Fruit fly (Drosophila melanogaster) whole organism, embryonic: ENCODE measurements around the gene mRpL32.
A peak's percentile ranks its signal among the peaks of the same experiment; 100 is the strongest.

Experiments used
- Blimp-1 ChIP-seq: fragments of 200-800 bp; sonication (Bioruptor generic); optimal IDR thresholded peaks from 3 replicates; lab custom pipeline; 2018; ENCODE audit warnings: missing biosample characterization, missing genetic modification characterization, mild to moderate bottlenecking, moderate library complexity, missing genetic modification reagents
- CG10366 ChIP-seq: fragments of 200-800 bp; sonication (Bioruptor generic); IDR thresholded peaks from 2 replicates; pipeline ENCODE4 v1.3.6; 2022; ENCODE audit warnings: missing biosample characterization, missing genetic modification characterization
- CG10654 ChIP-seq: fragments of 200-800 bp; sonication (Bioruptor generic); optimal IDR thresholded peaks from 2 replicates; lab custom pipeline; 2016; ENCODE audit warnings: missing biosample characterization, missing genetic modification characterization
- CG10979 ChIP-seq: fragments of 200-800 bp; sonication (Bioruptor generic); optimal IDR thresholded peaks from 2 replicates; lab custom pipeline; 2018; ENCODE audit warnings: missing biosample characterization, mild to moderate bottlenecking, missing genetic modification characterization, moderate library complexity
- CG12391 ChIP-seq: fragments of 200-800 bp; sonication (Bioruptor generic); optimal IDR thresholded peaks from 3 replicates; lab custom pipeline; 2018; ENCODE audit warnings: missing biosample characterization, mild to moderate bottlenecking, missing genetic modification characterization, moderate library complexity
- CG14710 ChIP-seq: fragments of 200-800 bp; sonication (Bioruptor generic); optimal IDR thresholded peaks from 3 replicates; lab custom pipeline; 2019; ENCODE audit warnings: missing biosample characterization, mild to moderate bottlenecking, missing genetic modification characterization, moderate library complexity
- CG2116 ChIP-seq: fragments of 200-800 bp; sonication (Bioruptor generic); optimal IDR thresholded peaks from 3 replicates; lab custom pipeline; 2018; ENCODE audit warnings: missing biosample characterization, mild to moderate bottlenecking, missing genetic modification characterization
- CG2120 ChIP-seq: fragments of 200-800 bp; sonication (Bioruptor generic); optimal IDR thresholded peaks from 3 replicates; lab custom pipeline; 2016; ENCODE audit warnings: missing biosample characterization, missing genetic modification characterization
- CG2678 ChIP-seq: fragments of 200-800 bp; sonication (Bioruptor generic); optimal IDR thresholded peaks from 3 replicates; lab custom pipeline; 2019; ENCODE audit warnings: missing biosample characterization, mild to moderate bottlenecking, missing genetic modification characterization, moderate library complexity
- CG31388 ChIP-seq: fragments of 200-800 bp; sonication (Bioruptor generic); optimal IDR thresholded peaks from 2 replicates; lab custom pipeline; 2016; ENCODE audit warnings: missing biosample characterization, missing genetic modification characterization
- CG3281 ChIP-seq: fragments of 200-800 bp; sonication (Bioruptor generic); optimal IDR thresholded peaks from 3 replicates; lab custom pipeline; 2017; ENCODE audit warnings: missing biosample characterization, mild to moderate bottlenecking, missing genetic modification characterization
- CG4424 ChIP-seq: fragments of 200-800 bp; sonication (Bioruptor generic); optimal IDR thresholded peaks from 3 replicates; lab custom pipeline; 2016; ENCODE audit warnings: missing biosample characterization, missing genetic modification characterization
- CG4854 ChIP-seq: fragments of 200-800 bp; sonication (Bioruptor generic); optimal IDR thresholded peaks from 2 replicates; lab custom pipeline; 2016; ENCODE audit warnings: missing biosample characterization, missing genetic modification characterization, inconsistent platforms
- CG6654 ChIP-seq: fragments of 200-800 bp; sonication (Bioruptor generic); optimal IDR thresholded peaks from 2 replicates; lab custom pipeline; 2017; ENCODE audit warnings: missing biosample characterization, mild to moderate bottlenecking, missing genetic modification characterization
- CG7372 ChIP-seq: fragments of 200-800 bp; sonication (Bioruptor generic); IDR thresholded peaks from 2 replicates; pipeline ENCODE4 v1.3.6; 2022; ENCODE audit warnings: missing biosample characterization, missing genetic modification characterization
- CG7839 ChIP-seq: fragments of 200-800 bp; sonication (Bioruptor generic); optimal IDR thresholded peaks from 3 replicates; lab custom pipeline; 2018; ENCODE audit warnings: missing biosample characterization, mild to moderate bottlenecking, missing genetic modification characterization, moderate library complexity
- CG8388 ChIP-seq: fragments of 200-800 bp; sonication (Bioruptor generic); optimal IDR thresholded peaks from 2 replicates; lab custom pipeline; 2019; ENCODE audit warnings: missing biosample characterization, mild to moderate bottlenecking, missing genetic modification characterization, moderate library complexity
- Dad ChIP-seq: fragments of 200-800 bp; sonication (Bioruptor generic); optimal IDR thresholded peaks from 3 replicates; lab custom pipeline; 2016; ENCODE audit warnings: missing biosample characterization, missing genetic modification characterization
- ERR ChIP-seq: fragments of 200-800 bp; sonication (Bioruptor generic); optimal IDR thresholded peaks from 2 replicates; lab custom pipeline; 2016; ENCODE audit warnings: missing biosample characterization, missing genetic modification characterization
- Fer3 ChIP-seq: fragments of 200-800 bp; sonication (Bioruptor generic); optimal IDR thresholded peaks from 2 replicates; lab custom pipeline; 2018; ENCODE audit warnings: missing biosample characterization, mild to moderate bottlenecking, missing genetic modification characterization, moderate library complexity
- Gsc ChIP-seq: fragments of 200-800 bp; sonication (Bioruptor generic); IDR thresholded peaks from 2 replicates; pipeline ENCODE4 v1.3.6; 2022; ENCODE audit warnings: missing biosample characterization, missing genetic modification characterization
- HmgZ ChIP-seq: fragments of 200-800 bp; sonication (Bioruptor generic); optimal IDR thresholded peaks from 2 replicates; lab custom pipeline; 2018; ENCODE audit warnings: missing biosample characterization, mild to moderate bottlenecking, missing genetic modification characterization
- Oaz ChIP-seq: fragments of 200-800 bp; sonication (Bioruptor generic); IDR thresholded peaks from 2 replicates; pipeline ENCODE4 v1.3.6; 2022; ENCODE audit warnings: missing biosample characterization, missing genetic modification characterization
- Pdp1 ChIP-seq, 2 experiments: fragments of 200-800 bp; sonication (Bioruptor generic); optimal IDR thresholded peaks; 3 replicates each; lab custom pipeline; 2016; ENCODE audit warnings: missing biosample characterization in 2 of 2, missing genetic modification characterization in 2 of 2, mild to moderate bottlenecking in 1 of 2, moderate library complexity in 1 of 2
- Poxn ChIP-seq: fragments of 200-800 bp; sonication (Bioruptor generic); IDR thresholded peaks from 2 replicates; pipeline ENCODE4 v1.3.6; 2022; ENCODE audit warnings: missing biosample characterization, missing genetic modification characterization
- Vsx1 ChIP-seq: fragments of 200-800 bp; sonication (Bioruptor generic); optimal IDR thresholded peaks from 2 replicates; lab custom pipeline; 2017; ENCODE audit warnings: missing biosample characterization, mild to moderate bottlenecking, missing genetic modification characterization, missing genetic modification reagents
- ato ChIP-seq: fragments of 200-800 bp; sonication (Bioruptor generic); IDR thresholded peaks from 2 replicates; pipeline ENCODE4 v1.3.6; 2022; ENCODE audit warnings: missing biosample characterization, missing genetic modification characterization; ENCODE audit not compliant: partially characterized antibody
- az2 ChIP-seq: fragments of 200-800 bp; sonication (Bioruptor generic); optimal IDR thresholded peaks from 3 replicates; lab custom pipeline; 2016; ENCODE audit warnings: missing biosample characterization, missing genetic modification characterization
- bsh ChIP-seq, 2 experiments: fragments of 200-800 bp; sonication (Bioruptor generic); optimal IDR thresholded peaks; 2 replicates each; lab custom pipeline; 2017 to 2018; ENCODE audit warnings: mild to moderate bottlenecking in 2 of 2, missing biosample characterization in 2 of 2, missing genetic modification characterization in 2 of 2, moderate library complexity in 1 of 2
- chinmo ChIP-seq: fragments of 200-800 bp; sonication (Bioruptor generic); IDR thresholded peaks from 4 replicates; pipeline ENCODE4 v1.3.6; 2022; ENCODE audit warnings: missing biosample characterization, missing genetic modification characterization; ENCODE audit not compliant: partially characterized antibody
- crp ChIP-seq, 2 experiments: fragments of 200-800 bp; sonication (Bioruptor generic); optimal IDR thresholded peaks; 2 replicates in 1 of 2; 3 replicates in 1 of 2; lab custom pipeline; 2017; ENCODE audit warnings: missing biosample characterization in 2 of 2, missing genetic modification characterization in 2 of 2, mild to moderate bottlenecking in 1 of 2, moderate library complexity in 1 of 2
- danr ChIP-seq: fragments of 200-800 bp; sonication (Bioruptor generic); IDR thresholded peaks from 2 replicates; pipeline ENCODE4 v1.3.6; 2022; ENCODE audit warnings: missing biosample characterization, missing genetic modification characterization
- exex ChIP-seq: fragments of 200-800 bp; sonication (Bioruptor generic); optimal IDR thresholded peaks from 4 replicates; lab custom pipeline; 2018; ENCODE audit warnings: missing biosample characterization, mild to moderate bottlenecking, missing genetic modification characterization, moderate library complexity
- ftz-f1 ChIP-seq: fragments of 200-800 bp; sonication (Bioruptor generic); optimal IDR thresholded peaks from 2 replicates; lab custom pipeline; 2016; ENCODE audit warnings: missing biosample characterization, missing genetic modification characterization
- gce ChIP-seq: fragments of 200-800 bp; sonication (Bioruptor generic); IDR thresholded peaks from 3 replicates; pipeline ENCODE4 v1.3.6; 2022; ENCODE audit warnings: missing biosample characterization, missing genetic modification characterization
- gro ChIP-seq: fragments of 200-800 bp; sonication (Bioruptor generic); optimal IDR thresholded peaks from 2 replicates; lab custom pipeline; 2016; ENCODE audit warnings: missing biosample characterization, missing genetic modification characterization
- gsb ChIP-seq: fragments of 200-800 bp; sonication (Bioruptor generic); IDR thresholded peaks from 2 replicates; pipeline ENCODE4 v1.3.6; 2022; ENCODE audit warnings: missing biosample characterization, missing genetic modification characterization
- ind ChIP-seq: fragments of 200-800 bp; sonication (Bioruptor generic); optimal IDR thresholded peaks from 3 replicates; lab custom pipeline; 2016; ENCODE audit warnings: missing biosample characterization, missing genetic modification characterization
- lbe ChIP-seq: fragments of 200-800 bp; sonication (Bioruptor generic); optimal IDR thresholded peaks from 2 replicates; lab custom pipeline; 2016; ENCODE audit warnings: missing biosample characterization, mild to moderate bottlenecking, missing genetic modification characterization
- mirr ChIP-seq: fragments of 200-800 bp; sonication (Bioruptor generic); optimal IDR thresholded peaks from 3 replicates; lab custom pipeline; 2018; ENCODE audit warnings: missing biosample characterization, mild to moderate bottlenecking, missing genetic modification characterization
- pan ChIP-seq, 4 experiments: fragments of >200 bp in 3 of 4; fragments of 200-800 bp in 1 of 4; sonication (Bioruptor generic) in 1 of 4; optimal IDR thresholded peaks in 3 of 4; IDR thresholded peaks in 1 of 4; 2 replicates each; pipeline versions ENCODE4 v1.3.6 to Lab custom; 2017 to 2022; ENCODE audit warnings: missing biosample characterization in 2 of 4, missing genetic modification characterization in 2 of 4, mixed read lengths in 1 of 4
- pb ChIP-seq: fragments of 200-800 bp; sonication (Bioruptor generic); optimal IDR thresholded peaks from 3 replicates; lab custom pipeline; 2016; ENCODE audit warnings: missing biosample characterization, missing genetic modification characterization
- sim ChIP-seq: fragments of 200-800 bp; sonication (Bioruptor generic); IDR thresholded peaks from 2 replicates; pipeline ENCODE4 v1.3.6; 2022; ENCODE audit warnings: missing biosample characterization, missing genetic modification characterization
- sug ChIP-seq: fragments of 200-800 bp; optimal IDR thresholded peaks from 2 replicates; lab custom pipeline; 2019; ENCODE audit warnings: missing biosample characterization, mild to moderate bottlenecking, missing genetic modification characterization, moderate library complexity
- unpg ChIP-seq: fragments of 200-800 bp; sonication (Bioruptor generic); optimal IDR thresholded peaks from 3 replicates; lab custom pipeline; 2018; ENCODE audit warnings: missing biosample characterization, mild to moderate bottlenecking, missing genetic modification characterization, moderate library complexity
- vvl ChIP-seq: fragments of 200-800 bp; sonication (Bioruptor generic); IDR thresholded peaks from 2 replicates; pipeline ENCODE4 v1.3.6; 2022; ENCODE audit warnings: missing biosample characterization, missing genetic modification characterization
- wdn ChIP-seq: fragments of 200-800 bp; sonication (Bioruptor generic); IDR thresholded peaks from 2 replicates; pipeline ENCODE4 v1.3.6; 2022; ENCODE audit warnings: missing biosample characterization, missing genetic modification characterization

mRpL32 gene

DNA sequence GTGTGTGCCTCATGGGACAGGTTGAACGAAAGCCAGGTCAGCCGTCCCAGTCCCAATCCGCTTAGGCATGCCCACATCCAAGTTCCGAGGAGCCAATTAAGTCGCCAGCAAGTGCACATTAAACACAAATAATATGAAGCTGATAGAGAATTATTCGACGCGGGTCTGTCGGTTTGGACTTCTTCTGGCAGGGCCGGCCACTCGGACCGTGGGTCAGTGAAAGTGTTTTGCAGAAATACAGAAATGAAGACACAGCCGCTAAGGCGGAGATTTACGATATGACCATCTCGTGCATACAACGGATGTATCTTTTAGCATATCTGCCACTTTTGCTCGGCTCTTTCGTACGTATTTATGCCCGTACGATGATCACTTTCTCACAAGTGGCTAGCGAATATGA lies 4.4 kb upstream of the mRpL32 start:
- TF ChIP-seq gce (GFP tag; lab: Robert Waterston, UW) (no peak), Blimp-1 (GFP tag; lab: Kevin White, UChicago) (peak; percentile 28), CG2116 (no peak), CG3281 (no peak), CG4424 (GFP tag; lab: Kevin White, UChicago) (no peak), Dad (GFP tag; lab: Kevin White, UChicago) (no peak), Poxn (GFP tag; lab: Robert Waterston, UW) (no peak), lbe (GFP tag; lab: Kevin White, UChicago) (no peak), danr (no peak), ERR (GFP tag; lab: Kevin White, UChicago) (no peak), ftz-f1 (GFP tag; lab: Kevin White, UChicago) (no peak), CG10366 (no peak), ind (GFP tag; lab: Kevin White, UChicago) (no peak), unpg (GFP tag; lab: Kevin White, UChicago) (no peak), ato (GFP tag; lab: Robert Waterston, UW) (peak; percentile 9; the same call in 1 of the 2 replicates), CG14710 (tag; lab: Kevin White, UChicago) (no peak), sim (GFP tag; lab: Robert Waterston, UW) (no peak)

DNA sequence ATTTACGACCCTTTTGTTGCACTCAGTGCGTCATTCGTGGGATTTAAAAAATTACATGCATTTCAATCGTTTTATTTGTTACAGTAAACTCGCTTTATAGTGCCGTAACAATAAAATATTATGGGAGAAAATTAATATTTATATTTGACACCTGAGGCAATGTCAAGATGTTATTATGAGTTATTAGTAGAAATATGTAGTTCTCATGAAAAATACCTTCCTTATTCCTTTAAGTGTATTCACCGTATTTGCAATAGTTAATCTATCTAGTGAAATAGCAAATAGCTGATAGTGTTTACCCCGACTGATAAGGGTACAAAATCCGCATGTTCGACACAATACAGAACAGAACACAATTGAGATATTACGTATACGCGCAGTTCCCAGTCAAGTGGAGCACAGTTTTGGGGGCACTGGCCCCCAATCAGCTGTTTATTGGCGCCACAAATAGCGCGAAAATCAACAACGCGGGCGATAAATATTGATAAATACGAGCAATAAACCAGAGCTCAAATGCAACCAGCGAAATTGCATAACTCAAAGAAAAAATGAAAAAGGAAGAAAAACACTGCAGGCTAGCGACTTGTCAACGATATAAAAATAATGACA lies 2.1 kb upstream of the mRpL32 start:
- TF ChIP-seq mirr (GFP tag; lab: Kevin White, UChicago) (peak; percentile 19), sug (tag; lab: Kevin White, UChicago) (peak; percentile 30), CG6654 (GFP tag; lab: Kevin White, UChicago) (peak; percentile 88), HmgZ (peak; percentile 3), crp (GFP tag; optimal IDR thresholded peaks at IDR 0.05; lab: Kevin White, UChicago) (peak in 1 of 2 experiments; percentile 64), CG2120 (GFP tag; lab: Kevin White, UChicago) (peak; percentile 12), gsb (GFP tag; lab: Robert Waterston, UW) (0 out of 2 replicates have a peak, but pooled peaks have one; percentile 8), CG31388 (GFP tag; lab: Kevin White, UChicago) (no peak), exex (tag; lab: Kevin White, UChicago) (peak; percentile 38), Fer3 (tag; lab: Kevin White, UChicago) (no peak), pb (no peak), gro (GFP tag; lab: Kevin White, UChicago) (peak; percentile 15), chinmo (0 out of 4 replicates have a peak, but pooled peaks have one; percentile 37), Pdp1 (GFP tag; optimal IDR thresholded peaks at IDR 0.05; lab: Kevin White, UChicago) (peak in 1 of 2 experiments; percentile 68), CG7372 (GFP tag; lab: Robert Waterston, UW) (peak; percentile 74)

DNA sequence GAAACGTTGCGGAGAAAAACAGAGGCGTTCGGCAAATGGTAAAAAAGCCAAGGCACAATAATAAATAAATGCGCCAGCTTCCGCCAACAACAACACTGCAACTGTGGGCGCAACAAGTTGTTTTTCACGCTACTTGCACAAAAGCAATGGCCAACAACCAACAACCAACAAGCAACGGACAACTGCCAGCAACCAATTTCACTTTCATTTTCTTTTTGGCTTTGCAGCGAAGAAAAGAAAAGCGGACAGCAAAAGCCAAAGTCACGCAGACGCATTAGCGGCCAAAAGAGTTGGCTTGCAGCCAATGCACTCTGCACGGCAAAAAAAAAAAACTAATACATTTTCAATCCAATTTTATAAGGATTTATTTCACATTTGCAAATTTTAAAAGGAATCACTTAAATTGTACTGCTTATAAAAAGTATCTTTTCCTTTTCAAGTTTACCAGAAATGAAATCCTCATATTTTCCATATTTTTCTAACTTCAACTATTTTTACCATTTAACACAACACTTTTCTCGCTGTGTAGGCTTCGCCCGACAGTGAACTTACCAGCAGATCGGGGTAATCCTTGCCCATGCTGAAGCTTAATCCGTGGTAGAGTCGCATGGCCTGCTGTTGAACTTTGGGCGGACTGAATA lies 1.4 kb upstream of the mRpL32 start:
- TF ChIP-seq Vsx1 (GFP tag; lab: Kevin White, UChicago) (no peak), az2 (GFP tag; lab: Kevin White, UChicago) (peak; percentile 20), CG4854 (GFP tag; lab: Kevin White, UChicago) (no peak), CG12391 (peak; percentile 7), CG10654 (GFP tag; lab: Kevin White, UChicago) (no peak), CG8388 (GFP tag; lab: Kevin White, UChicago) (peak; percentile 4), Oaz (GFP tag; lab: Robert Waterston, UW) (no peak), vvl (GFP tag; lab: Robert Waterston, UW) (peak; percentile 20; the same call in 1 of the 2 replicates), CG10979 (tag; lab: Kevin White, UChicago) (peak; percentile 41), wdn (GFP tag; lab: Robert Waterston, UW) (no peak), Gsc (GFP tag; lab: Robert Waterston, UW) (no peak), pan (optimal IDR thresholded peaks at IDR 0.05; lab: Kevin White, UChicago) (no peak), pan (GFP tag; optimal IDR thresholded peaks at IDR 0.05 in 1 of 2, IDR thresholded peaks at IDR 0.05 in 1 of 2) (no peak), bsh (GFP tag; optimal IDR thresholded peaks at IDR 0.05; lab: Kevin White, UChicago) (peak in 1 of 2 experiments; percentile 27), CG2678 (tag; lab: Kevin White, UChicago) (peak; percentile 33), CG7839 (tag; lab: Kevin White, UChicago) (peak; percentile 1)
